Worm (Caenorhabditis elegans): Measurements from ENCODE around the gene F44A2.7.

F44A2.7 gene

DNA sequence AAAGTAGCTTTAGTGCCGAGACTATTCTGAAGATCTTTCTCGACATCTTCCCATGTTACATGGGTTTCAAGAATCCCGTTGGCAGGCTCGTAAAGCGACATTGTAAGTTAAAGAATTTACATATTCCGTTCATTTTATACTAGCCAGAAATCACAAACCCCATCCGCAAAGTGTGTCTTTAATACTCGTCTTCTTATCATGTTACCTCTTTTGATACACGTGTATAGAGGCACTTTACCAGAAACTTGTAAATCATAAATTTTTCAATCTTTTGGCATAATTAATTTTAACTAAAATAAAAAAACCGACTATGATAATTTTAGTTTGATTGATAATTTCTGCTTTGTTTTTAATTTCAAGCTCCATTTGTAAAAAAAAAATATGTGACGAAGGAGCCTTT is 49.7 kb downstream of the F44A2.7 start, which contains the start of gene E02C12.6:
Gene E02C12.6 (minus strand): TSS at position 101 of the 400 bp plus-strand sequence.
- TF ChIP-seq unc-62 (GFP tag; optimal IDR thresholded peaks at IDR 0.05) (no peak), drap-1 (GFP tag; optimal IDR thresholded peaks at IDR 0.05) (no peak), bed-3 (GFP tag; optimal IDR thresholded peaks at IDR 0.05) (no peak), lsy-2 (tag; optimal IDR thresholded peaks at IDR 0.05) (no peak), M03D4.4 (tag; optimal IDR thresholded peaks at IDR 0.05) (no peak), mep-1 (tag; optimal IDR thresholded peaks at IDR 0.05) (no peak)

Data from whole organism, mixed stage, embryonic.